Fruit fly (Drosophila melanogaster): Measurements from ENCODE around the gene Arf1.

Arf1 gene

dm6 chr3L:22878723-22879343 is 6.8 kb upstream of the Arf1 start, which contains the start of the genes Chro and Ssl1 (continued):
- TF ChIP-seq inv (GFP tag; IDR thresholded peaks at IDR 0.05; ENCODE audit: partially characterized antibody) (no peak), fd3F (GFP tag; optimal IDR thresholded peaks at IDR 0.05) (peak; percentile 99), CG1602 (GFP tag; optimal IDR thresholded peaks at IDR 0.05) (peak; percentile 100), chinmo (GFP tag; IDR thresholded peaks at IDR 0.05; ENCODE audit: partially characterized antibody) (no peak), sens-2 (GFP tag; IDR thresholded peaks at IDR 0.05) (peak; percentile 100), NC2α (GFP tag; optimal IDR thresholded peaks at IDR 0.05) (peak; percentile 100), CG7987 (GFP tag; optimal IDR thresholded peaks at IDR 0.05) (peak; percentile 99), H15 (GFP tag; IDR thresholded peaks at IDR 0.05) (peak; percentile 100), dati (GFP tag; IDR thresholded peaks at IDR 0.05) (peak; percentile 99), CG11247 (GFP tag; IDR thresholded peaks at IDR 0.05) (peak; percentile 100), CG15011 (GFP tag; optimal IDR thresholded peaks at IDR 0.05) (peak; percentile 100), CG13894 (tag; optimal IDR thresholded peaks at IDR 0.05) (peak; percentile 99), CG2129 (GFP tag; IDR thresholded peaks at IDR 0.05; ENCODE audit: partially characterized antibody) (no peak), ap (GFP tag; IDR thresholded peaks at IDR 0.05) (peak; percentile 100), otp (GFP tag; IDR thresholded peaks at IDR 0.05) (peak; percentile 100), unc-4 (GFP tag; IDR thresholded peaks at IDR 0.05; ENCODE audit: partially characterized antibody) (0 out of 2 replicates have a peak, but pooled peaks have one; percentile 22), CG30020 (tag; optimal IDR thresholded peaks at IDR 0.05) (peak; percentile 93), CG9932 (GFP tag; IDR thresholded peaks at IDR 0.05) (peak; percentile 100), dimm (GFP tag; IDR thresholded peaks at IDR 0.05) (peak; percentile 99), GATAe (GFP tag; conservative IDR thresholded peaks at IDR 0.05) (peak; percentile 99), Dip2 (GFP tag; IDR thresholded peaks at IDR 0.05) (peak; percentile 84), CHES-1-like (GFP tag; optimal IDR thresholded peaks at IDR 0.05) (peak; percentile 100), lola (GFP tag; optimal IDR thresholded peaks at IDR 0.05) (peak in 1 of 3 experiments; percentile 100), zfh1 (GFP tag; IDR thresholded peaks at IDR 0.05) (peak; percentile 100), CG10209 (GFP tag; optimal IDR thresholded peaks at IDR 0.05) (peak; percentile 100), lab (GFP tag; optimal IDR thresholded peaks at IDR 0.05) (peak; percentile 100), CG2120 (GFP tag; optimal IDR thresholded peaks at IDR 0.05) (peak; percentile 100), salm (tag; optimal IDR thresholded peaks at IDR 0.05) (peak; percentile 100), caup (GFP tag; optimal IDR thresholded peaks at IDR 0.05; ENCODE audit: severe bottlenecking) (peak; percentile 100), az2 (GFP tag; optimal IDR thresholded peaks at IDR 0.05) (peak; percentile 100), exex (tag; optimal IDR thresholded peaks at IDR 0.05) (peak; percentile 96), Poxn (GFP tag; IDR thresholded peaks at IDR 0.05) (peak; percentile 99), sc (optimal IDR thresholded peaks at IDR 0.05) (no peak), sc (GFP tag; optimal IDR thresholded peaks at IDR 0.05) (peak; percentile 100), CG7786 (GFP tag; optimal IDR thresholded peaks at IDR 0.05) (peak; percentile 100), CrebB (tag; optimal IDR thresholded peaks at IDR 0.05) (peak; percentile 100), crol (GFP tag; IDR thresholded peaks at IDR 0.05) (peak; percentile 93), MBD-R2 (GFP tag; IDR thresholded peaks at IDR 0.05) (peak; percentile 99), CG7963 (GFP tag; IDR thresholded peaks at IDR 0.05; ENCODE audit: partially characterized antibody) (no peak), ham (GFP tag; IDR thresholded peaks at IDR 0.05) (peak; percentile 99), CG30431 (GFP tag; optimal IDR thresholded peaks at IDR 0.05) (peak; percentile 100), stc (GFP tag; IDR thresholded peaks at IDR 0.05) (peak; percentile 100), CG12219 (GFP tag; optimal IDR thresholded peaks at IDR 0.05) (peak; percentile 100), trem (tag; optimal IDR thresholded peaks at IDR 0.05) (peak; percentile 98), CG18476 (GFP tag; optimal IDR thresholded peaks at IDR 0.05) (peak; percentile 100), CG14441 (GFP tag; IDR thresholded peaks at IDR 0.05) (peak; percentile 100), CG8388 (GFP tag; optimal IDR thresholded peaks at IDR 0.05) (peak; percentile 100), seq (GFP tag; IDR thresholded peaks at IDR 0.05) (peak; percentile 100), btn (GFP tag; optimal IDR thresholded peaks at IDR 0.05) (peak; percentile 100), kah (GFP tag; optimal IDR thresholded peaks at IDR 0.05) (peak; percentile 98)

Data from whole organism, embryonic.